Fruit fly (Drosophila melanogaster) whole organism, embryonic: ENCODE results near the gene CG17190.

Experiments used
- CG11560 ChIP-seq: fragments of 200-800 bp; sonication (Bioruptor generic); IDR thresholded peaks from 3 replicates; pipeline ENCODE4 v1.3.6; 2022; ENCODE audit warnings: missing biosample characterization, missing genetic modification characterization
- CG16863 ChIP-seq: fragments of 200-800 bp; sonication (Bioruptor generic); optimal IDR thresholded peaks from 3 replicates; lab custom pipeline; 2016; ENCODE audit warnings: missing biosample characterization, missing genetic modification characterization
- CG17802 ChIP-seq: fragments of 200-800 bp; sonication (Bioruptor generic); optimal IDR thresholded peaks from 2 replicates; lab custom pipeline; 2018; ENCODE audit warnings: missing biosample characterization, mild to moderate bottlenecking, missing genetic modification characterization, moderate library complexity
- Ets65A ChIP-seq: fragments of 200-800 bp; sonication (Bioruptor generic); peaks from one replicate; lab custom pipeline; 2016; ENCODE audit warnings: missing biosample characterization, missing genetic modification characterization
- NC2β ChIP-seq: fragments of 200-800 bp; sonication (Bioruptor generic); optimal IDR thresholded peaks from 2 replicates; lab custom pipeline; 2016; ENCODE audit warnings: missing biosample characterization, missing genetic modification characterization
- Vsx1 ChIP-seq: fragments of 200-800 bp; sonication (Bioruptor generic); optimal IDR thresholded peaks from 2 replicates; lab custom pipeline; 2017; ENCODE audit warnings: missing biosample characterization, mild to moderate bottlenecking, missing genetic modification characterization, missing genetic modification reagents
- ash1 ChIP-seq: fragments of 200-800 bp; sonication (Bioruptor generic); optimal IDR thresholded peaks from 2 replicates; lab custom pipeline; 2018; ENCODE audit warnings: missing biosample characterization, mild to moderate bottlenecking, missing genetic modification characterization
- dmrt99B ChIP-seq: fragments of 200-800 bp; sonication (Bioruptor generic); optimal IDR thresholded peaks from 2 replicates; lab custom pipeline; 2018; ENCODE audit warnings: missing biosample characterization, mild to moderate bottlenecking, missing genetic modification characterization, moderate library complexity
- p53 ChIP-seq: fragments of 200-800 bp; sonication (Bioruptor generic); optimal IDR thresholded peaks from 2 replicates; lab custom pipeline; 2016; ENCODE audit warnings: missing biosample characterization, missing genetic modification characterization

Gene CG17190

DNA sequence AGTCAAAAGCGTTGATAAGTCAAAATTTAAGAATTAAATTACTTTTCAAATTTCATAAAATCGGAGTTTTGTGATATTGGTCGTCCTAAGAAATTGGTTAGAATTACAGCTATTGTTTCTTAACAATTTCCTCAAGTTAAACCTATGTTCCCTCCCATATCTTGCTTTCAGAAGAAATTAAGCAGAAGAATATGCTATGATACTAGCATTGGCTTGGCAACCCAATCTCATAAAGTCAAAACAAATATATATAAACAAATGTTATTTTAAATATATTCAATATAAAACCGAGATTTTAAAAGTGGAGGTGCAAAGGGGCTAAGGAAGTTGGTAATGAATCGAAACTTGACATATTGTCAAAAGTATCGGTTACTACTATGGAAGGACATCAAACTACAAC lies 40.7 kb downstream of the CG17190 start, which contains the start of gene CG31213:
TSS of gene CG31213 (plus strand) at position 301 of the 400 bp plus-strand sequence.
- TF ChIP-seq dmrt99B (no peak), ash1 (no peak), p53 (GFP tag; lab: Kevin White, UChicago) (no peak), Vsx1 (no peak), CG11560 (tag; lab: Robert Waterston, UW) (no peak), CG16863 (GFP tag; lab: Kevin White, UChicago) (no peak)

DNA sequence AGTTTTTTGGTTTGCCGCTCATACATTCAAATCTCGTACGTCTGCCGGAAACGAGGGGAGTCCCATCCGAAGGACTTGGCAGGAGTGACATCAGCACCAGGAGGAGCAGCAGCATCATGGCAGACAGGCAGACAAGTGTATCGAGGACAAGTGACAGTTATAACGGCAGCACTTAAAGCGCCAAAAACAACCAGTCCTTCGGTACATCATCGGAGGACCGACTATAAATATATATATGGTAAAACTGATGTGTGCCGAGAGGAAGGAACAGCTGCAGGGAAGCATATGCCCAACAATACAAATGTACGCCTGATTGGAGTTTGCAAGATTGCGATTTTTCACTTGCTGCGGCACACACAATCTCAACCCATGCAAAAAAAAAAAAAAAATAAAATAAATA lies 44.6 kb downstream of the CG17190 start:
- no peak for TF ChIP-seq NC2β (GFP tag; lab: Kevin White, UChicago)
- TF ChIP-seq CG17802 (tag; lab: Kevin White, UChicago), result no peak
- TF ChIP-seq Ets65A (GFP tag; lab: Kevin White, UChicago), result peak; percentile 91
